Worm (Caenorhabditis elegans): Measurements from ENCODE around the gene btb-4.
"Not testable (repeated sequence)": the region's sequence is repeated elsewhere in the genome, so short reads cannot be mapped to it uniquely, and the experiment has no call there.

Gene btb-4

DNA sequence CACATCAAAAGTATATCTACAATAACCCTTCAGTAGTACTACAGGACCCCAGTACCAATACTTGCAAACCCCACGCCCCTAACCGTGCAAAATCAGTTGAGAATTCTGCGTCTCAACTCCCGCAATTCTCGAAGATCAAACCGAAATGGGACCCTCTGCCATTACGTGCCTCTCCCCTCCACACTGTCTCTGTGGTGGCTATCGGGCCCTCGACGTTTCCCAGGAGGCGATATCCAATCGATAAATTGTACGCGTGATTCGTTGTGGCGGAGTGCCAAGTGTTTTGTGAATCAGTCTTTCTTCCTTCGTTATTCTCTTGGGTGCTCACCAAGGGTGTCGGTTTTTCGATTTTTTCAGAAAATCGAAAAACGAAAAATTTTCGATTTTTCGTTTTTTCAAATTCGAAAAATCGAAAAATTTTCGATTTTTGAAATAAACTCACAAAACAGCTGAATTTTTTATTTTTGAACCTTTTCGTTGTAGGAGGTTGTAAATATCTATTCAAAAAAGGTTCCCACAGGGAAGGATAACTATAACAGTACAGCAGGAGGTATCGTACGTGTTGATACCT lies 35.4 kb downstream of the btb-4 start, which contains the start of gene F07E5.12:
TSS of gene F07E5.12 (plus strand) at position 521 of the 571 bp plus-strand sequence.
- not testable (repeated sequence) for TF ChIP-seq F13C5.2 (tag; optimal IDR thresholded peaks at IDR 0.05); tbx-37 (GFP tag; conservative IDR thresholded peaks at IDR 0.05); hmg-4 (GFP tag; optimal IDR thresholded peaks at IDR 0.05)

DNA sequence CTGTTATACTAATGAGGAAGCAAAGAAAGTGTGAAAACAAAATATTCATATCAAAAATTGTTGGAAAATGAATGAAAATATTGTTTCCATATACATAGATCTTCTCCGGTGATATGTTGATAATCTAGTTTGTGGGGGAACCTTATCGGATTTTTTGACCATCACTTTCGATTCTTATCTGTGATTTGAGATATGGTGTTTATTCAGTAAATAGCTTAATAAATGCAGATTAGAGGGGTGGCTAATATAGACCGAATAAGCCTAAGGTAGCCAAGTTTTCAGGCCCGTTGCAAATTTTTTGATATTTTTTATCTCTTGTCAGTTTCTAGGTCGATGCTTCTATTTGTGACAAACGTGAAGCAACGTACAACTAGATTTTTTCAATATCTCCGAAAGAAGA lies 39.3 kb downstream of the btb-4 start, which contains the start of gene F07E5.7:
TSS of gene F07E5.7 (minus strand) at position 101 of the 400 bp plus-strand sequence.
- no peak for TF ChIP-seq hmg-4 (GFP tag; optimal IDR thresholded peaks at IDR 0.05)
- TF ChIP-seq tbx-37 (GFP tag; conservative IDR thresholded peaks at IDR 0.05) = no peak
- no peak for TF ChIP-seq aly-1 (tag; optimal IDR thresholded peaks at IDR 0.05)
- no peak for TF ChIP-seq hmbx-1 (tag; optimal IDR thresholded peaks at IDR 0.05)
- no peak for TF ChIP-seq ets-7 (tag; optimal IDR thresholded peaks at IDR 0.05)

DNA sequence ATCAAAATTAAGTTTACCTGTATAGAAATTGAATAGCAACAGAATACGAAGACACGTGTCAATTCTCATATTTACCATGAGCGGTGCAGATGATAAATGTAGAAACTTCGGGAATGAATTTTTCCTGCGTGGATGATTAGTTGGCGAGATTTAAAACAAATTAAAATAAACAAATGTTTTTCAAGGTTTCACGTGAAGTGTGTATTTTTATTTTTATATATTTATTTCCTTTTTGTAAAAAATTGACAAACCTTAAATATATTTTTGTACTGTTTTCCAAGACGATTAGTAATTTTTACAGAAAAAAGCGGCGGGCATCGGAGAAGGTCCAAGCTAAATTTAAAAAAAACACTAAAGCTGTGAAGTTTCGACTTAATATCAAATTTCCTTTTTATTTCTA lies 43.4 kb downstream of the btb-4 start, which contains the start of gene F07E5.8:
TSS of gene F07E5.8 (minus strand) at position 101 of the 400 bp plus-strand sequence.
- TF ChIP-seq hmbx-1 (tag; optimal IDR thresholded peaks at IDR 0.05) (no peak), B0310.2 (tag; optimal IDR thresholded peaks at IDR 0.05) (no peak), hmg-4 (GFP tag; optimal IDR thresholded peaks at IDR 0.05) (no peak), F13C5.2 (tag; optimal IDR thresholded peaks at IDR 0.05) (no peak), sea-1 (GFP tag; conservative IDR thresholded peaks at IDR 0.05) (no peak), ceh-36 (tag; optimal IDR thresholded peaks at IDR 0.05) (no peak), tra-4 (tag; optimal IDR thresholded peaks at IDR 0.05) (no peak), flt-1 (GFP tag; IDR thresholded peaks at IDR 0.05) (no peak), tbx-37 (GFP tag; conservative IDR thresholded peaks at IDR 0.05) (no peak), ceh-13 (GFP tag; optimal IDR thresholded peaks at IDR 0.05) (no peak), hnd-1 (tag; optimal IDR thresholded peaks at IDR 0.05) (no peak)

DNA sequence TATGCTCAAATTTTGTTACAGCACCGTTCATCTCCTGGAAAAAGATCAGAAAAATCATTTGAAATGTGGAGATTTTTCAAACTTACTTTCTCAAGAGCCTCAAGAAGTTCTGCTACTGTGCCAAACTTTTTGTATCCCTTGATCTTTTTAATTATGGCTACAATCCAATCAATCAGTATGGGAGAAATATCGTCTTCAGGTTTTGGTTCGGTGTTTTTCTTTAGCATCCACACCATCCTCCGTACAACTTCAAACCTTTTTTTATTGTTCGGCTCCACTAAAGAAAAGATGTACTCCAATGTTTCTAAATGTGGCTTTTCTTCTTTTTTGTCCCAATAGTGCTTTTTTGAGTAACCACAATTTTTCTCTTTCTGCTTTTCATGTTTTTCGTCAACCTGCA lies 44.4 kb downstream of the btb-4 start:
- TF ChIP-seq F13C5.2 (tag; optimal IDR thresholded peaks at IDR 0.05) (no peak), ceh-36 (tag; optimal IDR thresholded peaks at IDR 0.05) (no peak), hnd-1 (tag; optimal IDR thresholded peaks at IDR 0.05) (no peak), B0310.2 (tag; optimal IDR thresholded peaks at IDR 0.05) (no peak), tra-4 (tag; optimal IDR thresholded peaks at IDR 0.05) (no peak), hmbx-1 (tag; optimal IDR thresholded peaks at IDR 0.05) (no peak), pes-1 (GFP tag; IDR thresholded peaks at IDR 0.05) (no peak), ama-1 (optimal IDR thresholded peaks at IDR 0.05) (no peak), hmg-4 (GFP tag; optimal IDR thresholded peaks at IDR 0.05) (no peak), ceh-13 (GFP tag; optimal IDR thresholded peaks at IDR 0.05) (no peak)

DNA sequence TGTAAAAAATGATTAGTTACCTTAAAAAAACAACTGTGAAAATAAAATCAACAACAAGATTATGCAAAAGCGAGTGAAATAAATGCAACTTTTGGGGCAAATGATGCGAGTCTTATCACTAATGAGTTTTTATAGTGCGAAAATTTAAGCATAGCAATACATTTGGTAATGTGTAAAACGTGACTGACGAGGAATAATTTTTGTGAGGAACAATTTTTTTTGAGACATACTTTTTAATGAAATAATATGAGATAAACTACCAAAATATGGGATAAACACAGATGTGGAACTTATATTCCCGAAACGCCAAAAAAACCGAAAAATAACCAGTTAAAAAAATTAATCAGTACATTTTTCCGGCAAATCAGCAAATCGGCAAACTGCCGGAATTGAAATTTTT lies 48.3 kb downstream of the btb-4 start, which contains the start of gene F07E5.9:
TSS of gene F07E5.9 (minus strand) at position 101 of the 400 bp plus-strand sequence.
- TF ChIP-seq ceh-13 (GFP tag; optimal IDR thresholded peaks at IDR 0.05) = no peak
- no peak for TF ChIP-seq B0310.2 (tag; optimal IDR thresholded peaks at IDR 0.05)
- TF ChIP-seq flt-1 (GFP tag; IDR thresholded peaks at IDR 0.05) = no peak
- no peak for TF ChIP-seq scrt-1 (GFP tag; IDR thresholded peaks at IDR 0.05)
- no peak for TF ChIP-seq hmg-4 (GFP tag; optimal IDR thresholded peaks at IDR 0.05)
- TF ChIP-seq F13C5.2 (tag; optimal IDR thresholded peaks at IDR 0.05) = no peak
- no peak for TF ChIP-seq tbx-37 (GFP tag; conservative IDR thresholded peaks at IDR 0.05)
- no peak for TF ChIP-seq ceh-36 (tag; optimal IDR thresholded peaks at IDR 0.05)
- TF ChIP-seq hnd-1 (tag; optimal IDR thresholded peaks at IDR 0.05) = no peak

DNA sequence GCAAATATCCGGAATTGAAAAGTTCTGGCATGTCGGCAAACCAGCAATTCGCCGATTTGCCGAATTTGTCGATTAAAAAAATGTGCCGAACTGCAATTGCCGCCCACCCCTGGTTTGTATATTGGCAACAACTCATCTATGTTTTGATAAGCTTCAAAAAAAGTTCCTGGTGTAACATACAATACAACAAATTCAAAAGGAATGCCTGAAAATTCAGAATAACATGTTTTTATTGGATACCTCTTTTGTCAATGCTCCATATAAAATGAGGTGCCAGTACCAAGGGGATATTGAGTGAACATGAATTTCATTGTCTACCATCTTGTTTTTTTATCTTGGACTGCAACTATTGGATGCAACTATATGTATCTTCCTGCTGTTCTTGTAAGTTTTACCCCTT lies 49.1 kb downstream of the btb-4 start, which contains the start of gene T16A1.4:
TSS of gene T16A1.4 (plus strand) at position 301 of the 400 bp plus-strand sequence.
- TF ChIP-seq ceh-36 (tag; optimal IDR thresholded peaks at IDR 0.05) (no peak), ets-7 (tag; optimal IDR thresholded peaks at IDR 0.05) (no peak), flt-1 (GFP tag; IDR thresholded peaks at IDR 0.05) (no peak), F13C5.2 (tag; optimal IDR thresholded peaks at IDR 0.05) (no peak), aly-1 (tag; optimal IDR thresholded peaks at IDR 0.05) (no peak), hmg-4 (GFP tag; optimal IDR thresholded peaks at IDR 0.05) (no peak), sea-1 (GFP tag; conservative IDR thresholded peaks at IDR 0.05) (no peak), tbx-11 (GFP tag; IDR thresholded peaks at IDR 0.05) (no peak), tra-4 (tag; optimal IDR thresholded peaks at IDR 0.05) (no peak)

Data from whole organism, early embryonic.